Worm (Caenorhabditis elegans): ENCODE results near the gene T22F3.8.
"Not testable (repeated sequence)": the region's sequence is repeated elsewhere in the genome, so short reads cannot be mapped to it uniquely, and the experiment has no call there.

T22F3.8 gene

ce11 chrV:3632249-3633030 is 27.2 kb upstream of the T22F3.8 start:
- TF ChIP-seq crh-2 (tag; optimal IDR thresholded peaks at IDR 0.05) (peak; percentile 48), aly-2 (tag; optimal IDR thresholded peaks at IDR 0.05) (no peak), sma-9 (GFP tag; optimal IDR thresholded peaks at IDR 0.05) (peak; percentile 68), sma-9 (tag; optimal IDR thresholded peaks at IDR 0.05) (no peak), nhr-129 (tag; optimal IDR thresholded peaks at IDR 0.05) (peak; percentile 38), fos-1 (tag; optimal IDR thresholded peaks at IDR 0.05) (peak; percentile 46), nhr-6 (tag; optimal IDR thresholded peaks at IDR 0.05) (no peak), gmeb-1 (tag; optimal IDR thresholded peaks at IDR 0.05) (peak; percentile 21), F13H6.1 (tag; optimal IDR thresholded peaks at IDR 0.05) (peak; percentile 15)

- TF ChIP-seq nhr-77 (tag; optimal IDR thresholded peaks at IDR 0.05) (no peak), lin-13 (GFP tag; optimal IDR thresholded peaks at IDR 0.05) (no peak), dmd-4 (tag; optimal IDR thresholded peaks at IDR 0.05) (no peak), nhr-23 (tag; optimal IDR thresholded peaks at IDR 0.05) (no peak), nhr-129 (tag; optimal IDR thresholded peaks at IDR 0.05) (no peak), mbf-1 (tag; optimal IDR thresholded peaks at IDR 0.05) (no peak), ztf-11 (tag; optimal IDR thresholded peaks at IDR 0.05) (no peak)
Observed at ce11 chrV:3631591-3631990, 26.4 kb upstream of the T22F3.8 start, which contains the start of gene F59B1.6. F59B1.6 (minus strand) TSS chrV:3631691.

ce11 chrV:3626944-3627343 is 21.7 kb upstream of the T22F3.8 start, which contains the start of gene F59B1.4:
F59B1.4 (minus strand) TSS chrV:3627044.
- TF ChIP-seq sem-4 (tag; optimal IDR thresholded peaks at IDR 0.05): no peak
- no peak for TF ChIP-seq alr-1 (tag; optimal IDR thresholded peaks at IDR 0.05)
- TF ChIP-seq ztf-4 (tag; optimal IDR thresholded peaks at IDR 0.05): no peak
- TF ChIP-seq unc-55 (GFP tag; optimal IDR thresholded peaks at IDR 0.05): no peak
- TF ChIP-seq sma-9 (GFP tag; optimal IDR thresholded peaks at IDR 0.05): no peak
- TF ChIP-seq sma-9 (tag; optimal IDR thresholded peaks at IDR 0.05): no peak
- no peak for TF ChIP-seq mab-5 (tag; optimal IDR thresholded peaks at IDR 0.05)
- TF ChIP-seq fos-1 (tag; optimal IDR thresholded peaks at IDR 0.05): no peak

ce11 chrV:3620608-3621007 is 15.4 kb upstream of the T22F3.8 start, which contains the start of gene srx-93:
srx-93 (minus strand) TSS chrV:3620708.
- TF ChIP-seq ZK546.5, ztf-11, nhr-25 (tag; optimal IDR thresholded peaks at IDR 0.05): not testable (repeated sequence)

- no peak for TF ChIP-seq ama-1 (optimal IDR thresholded peaks at IDR 0.05)
- no peak for TF ChIP-seq nhr-11 (tag; optimal IDR thresholded peaks at IDR 0.05)
- no peak for TF ChIP-seq mdl-1 (tag; optimal IDR thresholded peaks at IDR 0.05)
- TF ChIP-seq nhr-21 (tag; optimal IDR thresholded peaks at IDR 0.05): peak; percentile 35
- peak; percentile 59 for TF ChIP-seq sma-9 (GFP tag; optimal IDR thresholded peaks at IDR 0.05)
- TF ChIP-seq sma-9 (tag; optimal IDR thresholded peaks at IDR 0.05): no peak
Observed at ce11 chrV:3616844-3617243, 11.6 kb upstream of the T22F3.8 start.

- TF ChIP-seq sem-4 (tag; optimal IDR thresholded peaks at IDR 0.05) (no peak), nhr-129 (tag; optimal IDR thresholded peaks at IDR 0.05) (no peak), dmd-4 (tag; optimal IDR thresholded peaks at IDR 0.05) (no peak), lsy-2 (tag; optimal IDR thresholded peaks at IDR 0.05) (no peak), nhr-11 (tag; optimal IDR thresholded peaks at IDR 0.05) (no peak), ztf-1 (GFP tag; conservative IDR thresholded peaks at IDR 0.05) (no peak), aly-2 (tag; optimal IDR thresholded peaks at IDR 0.05) (no peak), lin-11 (tag; optimal IDR thresholded peaks at IDR 0.05) (no peak), C34F6.9 (tag; optimal IDR thresholded peaks at IDR 0.05) (no peak), crh-2 (tag; optimal IDR thresholded peaks at IDR 0.05) (no peak), ceh-82 (tag; optimal IDR thresholded peaks at IDR 0.05) (no peak), unc-62 (GFP tag; optimal IDR thresholded peaks at IDR 0.05) (no peak), nhr-21 (tag; optimal IDR thresholded peaks at IDR 0.05) (no peak), R02D3.7 (tag; optimal IDR thresholded peaks at IDR 0.05) (no peak)
Observed at ce11 chrV:3614397-3614796, 9.2 kb upstream of the T22F3.8 start, which contains the start of gene T22F3.11. T22F3.11 (minus strand) TSS chrV:3614553.

Measured in whole organism, L2 larva.